Fruit fly (Drosophila melanogaster) whole organism, prepupa: ENCODE results near the gene CG2202.

Experiments used
- CG11902 ChIP-seq: fragments of 200-800 bp; sonication (Bioruptor generic); optimal IDR thresholded peaks from 3 replicates; lab custom pipeline; 2016; ENCODE audit warnings: missing biosample characterization, missing genetic modification characterization
- CG1621 ChIP-seq: fragments of 200-800 bp; sonication (Bioruptor generic); optimal IDR thresholded peaks from 3 replicates; lab custom pipeline; 2018; ENCODE audit warnings: missing biosample characterization, mild to moderate bottlenecking, missing genetic modification characterization
- CG16779 ChIP-seq: fragments of 200-800 bp; sonication (Bioruptor generic); optimal IDR thresholded peaks from 3 replicates; lab custom pipeline; 2017; ENCODE audit warnings: missing biosample characterization, mild to moderate bottlenecking, missing genetic modification characterization
- CG3919 ChIP-seq: fragments of 200-800 bp; sonication (Bioruptor generic); optimal IDR thresholded peaks from 3 replicates; lab custom pipeline; 2016; ENCODE audit warnings: missing biosample characterization, missing genetic modification characterization
- CG4318 ChIP-seq: fragments of 200-800 bp; sonication (Bioruptor generic); optimal IDR thresholded peaks from 3 replicates; lab custom pipeline; 2017; ENCODE audit warnings: missing biosample characterization, mild to moderate bottlenecking, missing genetic modification characterization
- CG6276 ChIP-seq: fragments of 200-800 bp; sonication (Bioruptor generic); optimal IDR thresholded peaks from 2 replicates; lab custom pipeline; 2017; ENCODE audit warnings: missing biosample characterization, mild to moderate bottlenecking, missing genetic modification characterization
- CG7368 ChIP-seq: fragments of 200-800 bp; sonication (Bioruptor generic); optimal IDR thresholded peaks from 3 replicates; lab custom pipeline; 2016; ENCODE audit warnings: missing biosample characterization, missing genetic modification characterization
- Eip78C ChIP-seq: fragments of 200-800 bp; sonication (Bioruptor generic); peaks from one replicate; lab custom pipeline; 2016; ENCODE audit warnings: missing biosample characterization, missing genetic modification characterization
- OdsH ChIP-seq: fragments of 200-800 bp; sonication (Bioruptor generic); optimal IDR thresholded peaks from 3 replicates; lab custom pipeline; 2016; ENCODE audit warnings: missing biosample characterization, missing genetic modification characterization
- Sox102F ChIP-seq: fragments of 200-800 bp; sonication (Bioruptor generic); optimal IDR thresholded peaks from 2 replicates; lab custom pipeline; 2016; ENCODE audit warnings: missing biosample characterization, mild to moderate bottlenecking, missing genetic modification characterization
- cyc ChIP-seq: fragments of 200-800 bp; sonication (Bioruptor generic); optimal IDR thresholded peaks from 3 replicates; lab custom pipeline; 2016; ENCODE audit warnings: missing biosample characterization, missing genetic modification characterization
- eg ChIP-seq: fragments of 200-800 bp; sonication (Bioruptor generic); IDR thresholded peaks from 3 replicates; pipeline ENCODE4 v1.3.6; 2022; ENCODE audit warnings: missing biosample characterization, missing genetic modification characterization
- fd85E ChIP-seq: fragments of 200-800 bp; sonication (Bioruptor generic); optimal IDR thresholded peaks from 3 replicates; lab custom pipeline; 2016; ENCODE audit warnings: missing biosample characterization, missing genetic modification characterization

DNA sequence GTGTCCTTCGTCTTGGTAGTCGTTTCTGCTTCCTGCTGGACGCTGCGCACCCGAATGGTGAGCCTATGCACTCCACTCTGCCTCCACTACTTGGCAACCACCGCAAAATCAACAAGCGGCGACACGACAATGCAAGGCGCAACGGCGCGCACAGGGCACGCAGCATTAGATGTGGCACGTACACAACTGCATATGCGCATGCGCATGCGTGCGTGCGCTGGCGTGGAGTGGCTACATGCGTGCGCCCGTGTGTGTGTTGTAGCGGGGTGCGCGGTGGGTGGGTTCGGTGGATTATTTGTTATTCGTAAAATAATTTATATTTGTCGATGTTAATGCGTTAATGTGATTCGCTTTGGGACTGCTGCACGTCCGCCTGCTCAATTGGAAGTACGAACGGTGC lies 12.9 kb upstream of the CG2202 start:
- TF ChIP-seq fd85E (GFP tag; lab: Kevin White, UChicago) (no peak), Sox102F (GFP tag; lab: Kevin White, UChicago) (no peak), Eip78C (GFP tag; lab: Kevin White, UChicago) (no peak), eg (GFP tag; lab: Robert Waterston, UW) (no peak), CG3919 (GFP tag; lab: Kevin White, UChicago) (no peak), CG1621 (tag; lab: Kevin White, UChicago) (no peak), CG16779 (tag; lab: Kevin White, UChicago) (no peak), CG11902 (GFP tag; lab: Kevin White, UChicago) (no peak), CG4318 (GFP tag; lab: Kevin White, UChicago) (no peak), CG6276 (GFP tag; lab: Kevin White, UChicago) (no peak), CG7368 (GFP tag; lab: Kevin White, UChicago) (no peak), OdsH (GFP tag; lab: Kevin White, UChicago) (no peak), cyc (GFP tag; lab: Kevin White, UChicago) (no peak)
